Worm (Caenorhabditis elegans) whole organism, young adult: ENCODE measurements around the gene clec-80.
A peak's percentile ranks its signal among the peaks of the same experiment; 100 is the strongest.

Source experiments
- C06A6.2 ChIP-seq: fragments of 200-800 bp; sonication (Bioruptor generic); conservative IDR thresholded peaks from 2 replicates; pipeline ENCODE4 v1.3.6; 2022; ENCODE audit warnings: missing genetic modification characterization, missing compliant biosample characterization
- D2030.7 ChIP-seq: fragments of 200-800 bp; sonication (Bioruptor generic); IDR thresholded peaks from 2 replicates; pipeline ENCODE4 v1.3.6; 2022; ENCODE audit warnings: missing genetic modification reagents, missing genetic modification characterization, missing compliant biosample characterization
- F37B4.10 ChIP-seq: fragments of 200-800 bp; sonication (Bioruptor generic); IDR thresholded peaks from 2 replicates; pipeline ENCODE4 v1.3.6; 2022; ENCODE audit warnings: missing genetic modification characterization, missing compliant biosample characterization
- F39B2.1 ChIP-seq: fragments of 200-800 bp; sonication (Bioruptor generic); IDR thresholded peaks from 2 replicates; pipeline ENCODE4 v1.3.6; 2022; ENCODE audit warnings: missing genetic modification reagents, missing genetic modification characterization, missing compliant biosample characterization
- F57A8.1 ChIP-seq: fragments of 200-800 bp; sonication (Bioruptor generic); optimal IDR thresholded peaks from 2 replicates; lab custom pipeline; 2018; ENCODE audit warnings: mild to moderate bottlenecking, missing genetic modification characterization, moderate library complexity, missing compliant biosample characterization
- F57C9.4 ChIP-seq: sonication (generic microtip); optimal IDR thresholded peaks from 2 replicates; lab custom pipeline; 2017; ENCODE audit warnings: mild to moderate bottlenecking, missing genetic modification characterization, missing compliant biosample characterization
- T07F8.4 ChIP-seq: sonication (generic microtip); optimal IDR thresholded peaks from 2 replicates; lab custom pipeline; 2016; ENCODE audit warnings: mild to moderate bottlenecking, missing genetic modification characterization, moderate library complexity, missing compliant biosample characterization
- Y53F4B.3 ChIP-seq: fragments of 200-800 bp; sonication (Bioruptor generic); IDR thresholded peaks from 2 replicates; pipeline ENCODE4 v1.3.6; 2022; ENCODE audit warnings: missing genetic modification reagents, missing genetic modification characterization, missing compliant biosample characterization
- akir-1 ChIP-seq: fragments of 200-800 bp; sonication (Bioruptor generic); optimal IDR thresholded peaks from 2 replicates; lab custom pipeline; 2018; ENCODE audit warnings: mild to moderate bottlenecking, missing genetic modification characterization, moderate library complexity, missing compliant biosample characterization
- ama-1 ChIP-seq, 3 experiments: fragments of 150-350 bp in 1 of 3; sonication (generic microtip) in 2 of 3; optimal IDR thresholded peaks; 2 replicates each; lab custom pipeline; 2014 to 2018; ENCODE audit warnings: missing biosample characterization in 2 of 3, missing genetic modification characterization in 2 of 3, missing genetic modification reagents in 2 of 3
- bed-2 ChIP-seq: fragments of 200-800 bp; sonication (Bioruptor generic); IDR thresholded peaks from 2 replicates; pipeline ENCODE4 v1.3.6; 2022; ENCODE audit warnings: missing genetic modification reagents, missing genetic modification characterization, missing compliant biosample characterization
- cebp-2 ChIP-seq: fragments of 200-800 bp; sonication (Bioruptor generic); IDR thresholded peaks from 2 replicates; pipeline ENCODE4 v1.3.6; 2022; ENCODE audit warnings: missing genetic modification characterization, missing compliant biosample characterization
- ceh-40 ChIP-seq: fragments of 200-800 bp; sonication (Bioruptor generic); IDR thresholded peaks from 2 replicates; pipeline ENCODE4 v1.3.6; 2022; ENCODE audit warnings: missing genetic modification characterization, missing compliant biosample characterization
- ceh-79 ChIP-seq: sonication (generic microtip); optimal IDR thresholded peaks from 2 replicates; lab custom pipeline; 2017; ENCODE audit warnings: mild to moderate bottlenecking, missing genetic modification characterization, missing compliant biosample characterization
- die-1 ChIP-seq: sonication (generic microtip); optimal IDR thresholded peaks from 2 replicates; lab custom pipeline; 2016; ENCODE audit warnings: missing genotype, mild to moderate bottlenecking, missing genetic modification characterization, missing compliant biosample characterization
- dox-1 ChIP-seq: fragments of 200-800 bp; sonication (Bioruptor generic); IDR thresholded peaks from 2 replicates; pipeline ENCODE4 v1.3.6; 2022; ENCODE audit warnings: missing genetic modification reagents, missing genetic modification characterization, missing compliant biosample characterization
- dpff-1 ChIP-seq: sonication (generic microtip); optimal IDR thresholded peaks from 2 replicates; lab custom pipeline; 2017; ENCODE audit warnings: mild to moderate bottlenecking, missing genetic modification characterization, missing compliant biosample characterization
- dpl-1 ChIP-seq: fragments of 150-350 bp; optimal IDR thresholded peaks from 2 replicates; lab custom pipeline; 2014; ENCODE audit warnings: missing biosample characterization, missing genetic modification reagents, missing genetic modification characterization
- egl-44 ChIP-seq: fragments of 200-800 bp; sonication (Bioruptor generic); IDR thresholded peaks from 2 replicates; pipeline ENCODE4 v1.3.6; 2022; ENCODE audit warnings: missing genetic modification reagents, missing genetic modification characterization, missing compliant biosample characterization
- egrh-3 ChIP-seq: fragments of 200-800 bp; sonication (Bioruptor generic); IDR thresholded peaks from 2 replicates; pipeline ENCODE4 v1.3.6; 2022; ENCODE audit warnings: missing genetic modification reagents, missing genetic modification characterization, missing compliant biosample characterization
- gei-17 ChIP-seq: fragments of 200-800 bp; sonication (Bioruptor generic); optimal IDR thresholded peaks from 2 replicates; lab custom pipeline; 2018; ENCODE audit warnings: mild to moderate bottlenecking, missing genetic modification characterization, missing compliant biosample characterization
- hmg-1.2 ChIP-seq: fragments of 200-800 bp; sonication (Bioruptor generic); IDR thresholded peaks from 2 replicates; pipeline ENCODE4 v1.3.6; 2022; ENCODE audit warnings: missing genetic modification reagents, missing genetic modification characterization, missing compliant biosample characterization
- hmg-20 ChIP-seq: fragments of 200-800 bp; sonication (Bioruptor generic); IDR thresholded peaks from 2 replicates; pipeline ENCODE4 v1.3.6; 2022; ENCODE audit warnings: missing genetic modification reagents, missing genetic modification characterization, missing compliant biosample characterization
- hsf-1 ChIP-seq: fragments of 200-800 bp; sonication (Bioruptor generic); IDR thresholded peaks from 2 replicates; pipeline ENCODE4 v1.3.6; 2022; ENCODE audit warnings: missing genetic modification reagents, missing genetic modification characterization, missing compliant biosample characterization
- lin-35 ChIP-seq, 3 experiments: fragments of 150-350 bp in 2 of 3; sonication (generic microtip) in 1 of 3; optimal IDR thresholded peaks; 2 replicates each; lab custom pipeline; 2014 to 2018; ENCODE audit warnings: missing biosample characterization in 3 of 3, missing genetic modification characterization in 3 of 3, missing genetic modification reagents in 3 of 3
- lin-40 ChIP-seq: sonication (generic microtip); optimal IDR thresholded peaks from 2 replicates; lab custom pipeline; 2016; ENCODE audit warnings: missing genetic modification characterization, mild to moderate bottlenecking, missing compliant biosample characterization, missing genotype, missing genetic modification reagents
- lin-54 ChIP-seq: fragments of 200-800 bp; sonication (Bioruptor generic); optimal IDR thresholded peaks from 2 replicates; lab custom pipeline; 2018; ENCODE audit warnings: mild to moderate bottlenecking, missing genetic modification characterization, missing compliant biosample characterization
- lsy-27 ChIP-seq: sonication (generic microtip); optimal IDR thresholded peaks from 2 replicates; lab custom pipeline; 2017; ENCODE audit warnings: missing genetic modification characterization, mild to moderate bottlenecking, missing compliant biosample characterization, antibody characterized with exemption, missing genotype, borderline replicate concordance; ENCODE audit not compliant: insufficient read depth
- madf-3 ChIP-seq: fragments of 200-800 bp; sonication (Bioruptor generic); IDR thresholded peaks from 2 replicates; pipeline ENCODE4 v1.3.6; 2022; ENCODE audit warnings: missing genetic modification reagents, missing genetic modification characterization, missing compliant biosample characterization
- madf-6 ChIP-seq: fragments of 200-800 bp; sonication (Bioruptor generic); IDR thresholded peaks from 2 replicates; pipeline ENCODE4 v1.3.6; 2022; ENCODE audit warnings: missing genetic modification reagents, missing genetic modification characterization, missing compliant biosample characterization
- nfya-1 ChIP-seq: sonication (generic microtip); optimal IDR thresholded peaks from 2 replicates; lab custom pipeline; 2017; ENCODE audit warnings: antibody characterized with exemption, missing compliant biosample characterization, missing genetic modification characterization, borderline replicate concordance; ENCODE audit not compliant: insufficient read depth
- nfya-2 ChIP-seq: fragments of 200-800 bp; sonication (Bioruptor generic); IDR thresholded peaks from 2 replicates; pipeline ENCODE4 v1.3.6; 2022; ENCODE audit warnings: missing genetic modification reagents, missing genetic modification characterization, missing compliant biosample characterization
- nfyb-1 ChIP-seq: fragments of 200-800 bp; sonication (Bioruptor generic); IDR thresholded peaks from 2 replicates; pipeline ENCODE4 v1.3.6; 2022; ENCODE audit warnings: missing genetic modification reagents, missing genetic modification characterization, missing compliant biosample characterization
- nhr-179 ChIP-seq: sonication (generic microtip); optimal IDR thresholded peaks from 2 replicates; lab custom pipeline; 2016; ENCODE audit warnings: mild to moderate bottlenecking, missing genetic modification characterization, missing compliant biosample characterization
- rec-8 ChIP-seq, 2 experiments: sonication (generic microtip); optimal IDR thresholded peaks; 2 replicates each; lab custom pipeline; 2016; ENCODE audit warnings: mild to moderate bottlenecking in 2 of 2, missing genetic modification characterization in 2 of 2, missing genetic modification reagents in 2 of 2, missing genotype in 2 of 2, missing biosample characterization in 1 of 2, missing compliant biosample characterization in 1 of 2, moderate library complexity in 1 of 2
- repo-1 ChIP-seq: sonication (generic microtip); optimal IDR thresholded peaks from 2 replicates; lab custom pipeline; 2017; ENCODE audit warnings: mild to moderate bottlenecking, missing genetic modification characterization, missing compliant biosample characterization
- sdz-38 ChIP-seq: sonication (generic microtip); optimal IDR thresholded peaks from 2 replicates; lab custom pipeline; 2016; ENCODE audit warnings: missing genotype, missing genetic modification characterization, missing compliant biosample characterization
- sea-2 ChIP-seq: fragments of 200-800 bp; sonication (Bioruptor generic); IDR thresholded peaks from 2 replicates; pipeline ENCODE4 v1.3.6; 2022; ENCODE audit warnings: missing genetic modification characterization, missing compliant biosample characterization
- snpc-1.1 ChIP-seq: sonication (generic microtip); optimal IDR thresholded peaks from 2 replicates; lab custom pipeline; 2017; ENCODE audit warnings: missing genetic modification characterization, mild to moderate bottlenecking, missing compliant biosample characterization, antibody characterized with exemption, moderate library complexity, missing genotype, missing genetic modification reagents; ENCODE audit not compliant: insufficient read depth
- snpc-1.3 ChIP-seq: sonication (generic microtip); optimal IDR thresholded peaks from 2 replicates; lab custom pipeline; 2017; ENCODE audit warnings: missing genetic modification characterization, mild to moderate bottlenecking, missing compliant biosample characterization, antibody characterized with exemption, moderate library complexity, missing genotype, missing genetic modification reagents; ENCODE audit not compliant: insufficient read depth
- snpc-3.4 ChIP-seq: sonication (generic microtip); optimal IDR thresholded peaks from 2 replicates; lab custom pipeline; 2017; ENCODE audit warnings: missing genetic modification characterization, mild to moderate bottlenecking, missing compliant biosample characterization, antibody characterized with exemption, moderate library complexity, missing genotype, missing genetic modification reagents
- snpc-4 ChIP-seq, 5 experiments: fragments of 150-350 bp in 1 of 5; sonication (generic microtip) in 4 of 5; optimal IDR thresholded peaks; 2 replicates each; lab custom pipeline; 2014 to 2018; ENCODE audit warnings: missing genetic modification characterization in 5 of 5, missing biosample characterization in 3 of 5, antibody characterized with exemption in 2 of 5, mild to moderate bottlenecking in 2 of 5, missing compliant biosample characterization in 2 of 5, missing genotype in 2 of 5, moderate library complexity in 2 of 5, missing genetic modification reagents in 1 of 5
- somi-1 ChIP-seq: fragments of 200-800 bp; sonication (Bioruptor generic); optimal IDR thresholded peaks from 2 replicates; lab custom pipeline; 2018; ENCODE audit warnings: mild to moderate bottlenecking, missing genetic modification characterization, missing compliant biosample characterization
- tbp1 ChIP-seq: fragments of 200-800 bp; sonication (Bioruptor generic); optimal IDR thresholded peaks from 2 replicates; lab custom pipeline; 2018; ENCODE audit warnings: mild to moderate bottlenecking, missing genetic modification characterization, missing compliant biosample characterization
- unc-62 ChIP-seq: fragments of 150-350 bp; optimal IDR thresholded peaks from 2 replicates; lab custom pipeline; 2014; ENCODE audit warnings: missing biosample characterization, missing genetic modification reagents, missing genetic modification characterization
- zfh-2 ChIP-seq: fragments of 200-800 bp; sonication (Bioruptor generic); conservative IDR thresholded peaks from 2 replicates; pipeline ENCODE4 v1.3.6; 2022; ENCODE audit warnings: missing genetic modification reagents, missing genetic modification characterization, missing compliant biosample characterization

clec-80 gene

ce11 chrIV:2805525-2805924 is 18.0 kb upstream of the clec-80 start, which contains the start of gene Y54G2A.45 (continued):
- TF ChIP-seq C06A6.2 (no peak), lsy-27 (tag; lab: Kevin White, UChicago) (peak; percentile 59), cebp-2 (no peak), snpc-1.3 (peak; percentile 81), nfya-2 (GFP tag; lab: Robert Waterston, UW) (no peak), zfh-2 (GFP tag; lab: Robert Waterston, UW) (peak; percentile 56; the same call in 1 of the 2 replicates), F57C9.4 (tag; lab: Kevin White, UChicago) (no peak), lin-40 (tag; lab: Kevin White, UChicago) (peak; percentile 71), lin-54 (peak; percentile 72), rec-8 (tag; optimal IDR thresholded peaks at IDR 0.05; lab: Kevin White, UChicago) (peak; percentile 62 to 84), snpc-4 (GFP tag; optimal IDR thresholded peaks at IDR 0.05; lab: Kevin White, UChicago) (peak; percentile 72), snpc-4 (tag; optimal IDR thresholded peaks at IDR 0.05; lab: Kevin White, UChicago) (peak; percentile 3 to 78 (median 70)), tbp1 (GFP tag; lab: Kevin White, UChicago) (peak; percentile 94), F57A8.1 (GFP tag; lab: Kevin White, UChicago) (no peak), lin-35 (GFP tag; optimal IDR thresholded peaks at IDR 0.05; lab: Kevin White, UChicago) (peak in 2 of 3 experiments; percentile 35 to 40), T07F8.4 (tag; lab: Kevin White, UChicago) (peak; percentile 76), dox-1 (GFP tag; lab: Robert Waterston, UW) (peak; percentile 92), die-1 (peak; percentile 81), bed-2 (GFP tag; lab: Robert Waterston, UW) (no peak), dpl-1 (GFP tag; lab: Kevin White, UChicago) (no peak), nfyb-1 (GFP tag; lab: Robert Waterston, UW) (peak; percentile 78), nhr-179 (tag; lab: Kevin White, UChicago) (peak; percentile 24), snpc-3.4 (tag; lab: Kevin White, UChicago) (peak; percentile 56), nfya-1 (no peak), repo-1 (tag; lab: Kevin White, UChicago) (peak; percentile 88), somi-1 (GFP tag; lab: Kevin White, UChicago) (no peak), F37B4.10 (no peak), hmg-20 (GFP tag; lab: Robert Waterston, UW) (no peak), hsf-1 (GFP tag; lab: Robert Waterston, UW) (peak; percentile 63; the same call in 1 of the 2 replicates), gei-17 (GFP tag; lab: Kevin White, UChicago) (no peak), egrh-3 (GFP tag; lab: Robert Waterston, UW) (peak; percentile 28; the same call in 1 of the 2 replicates), madf-3 (no peak), snpc-1.1 (tag; lab: Kevin White, UChicago) (peak; percentile 47), akir-1 (no peak), ceh-79 (tag; lab: Kevin White, UChicago) (no peak), sea-2 (GFP tag; lab: Robert Waterston, UW) (0 out of 2 replicates have a peak, but pooled peaks have one; percentile 11), sdz-38 (tag; lab: Kevin White, UChicago) (peak; percentile 43), D2030.7 (GFP tag; lab: Robert Waterston, UW) (peak; percentile 74), dpff-1 (tag; lab: Kevin White, UChicago) (no peak), hmg-1.2 (GFP tag; lab: Robert Waterston, UW) (peak; percentile 64), Y53F4B.3 (no peak), ceh-40 (GFP tag; lab: Robert Waterston, UW) (peak; percentile 30; the same call in 1 of the 2 replicates), F39B2.1 (GFP tag; lab: Robert Waterston, UW) (no peak), madf-6 (GFP tag; lab: Robert Waterston, UW) (peak; percentile 64), ama-1 (optimal IDR thresholded peaks at IDR 0.05; lab: Kevin White, UChicago) (no peak), ama-1 (GFP tag; optimal IDR thresholded peaks at IDR 0.05; lab: Kevin White, UChicago) (peak in 1 of 2 experiments; percentile 6), unc-62 (no peak), egl-44 (GFP tag; lab: Robert Waterston, UW) (peak; percentile 93)
